Fruit fly (Drosophila melanogaster) whole organism, prepupa: ENCODE data around the gene hec.

Experiments
- Blimp-1 ChIP-seq: fragments of 200-800 bp; sonication (Bioruptor generic); optimal IDR thresholded peaks from 3 replicates; lab custom pipeline; 2017; ENCODE audit warnings: missing biosample characterization, missing genetic modification characterization, mild to moderate bottlenecking, moderate library complexity, missing genetic modification reagents
- CG10669 ChIP-seq: fragments of 200-800 bp; sonication (Bioruptor generic); optimal IDR thresholded peaks from 3 replicates; lab custom pipeline; 2018; ENCODE audit warnings: missing biosample characterization, mild to moderate bottlenecking, missing genetic modification characterization, moderate library complexity
- CG11294 ChIP-seq: fragments of 200-800 bp; sonication (Bioruptor generic); IDR thresholded peaks from 2 replicates; pipeline ENCODE4 v1.3.6; 2022; ENCODE audit warnings: missing biosample characterization, missing genetic modification characterization
- CG11762 ChIP-seq: fragments of 200-800 bp; sonication (Bioruptor generic); optimal IDR thresholded peaks from 3 replicates; lab custom pipeline; 2016; ENCODE audit warnings: missing biosample characterization, missing genetic modification characterization; ENCODE audit not compliant: insufficient read depth
- CG3032 ChIP-seq: fragments of 200-800 bp; optimal IDR thresholded peaks from 2 replicates; lab custom pipeline; 2019; ENCODE audit warnings: missing biosample characterization, mild to moderate bottlenecking, missing genetic modification characterization, moderate library complexity
- CG31627 ChIP-seq: fragments of 200-800 bp; sonication (Bioruptor generic); optimal IDR thresholded peaks from 3 replicates; lab custom pipeline; 2016; ENCODE audit warnings: missing biosample characterization, missing genetic modification characterization
- CG32006 ChIP-seq: fragments of 200-800 bp; sonication (Bioruptor generic); optimal IDR thresholded peaks from 3 replicates; lab custom pipeline; 2017; ENCODE audit warnings: missing biosample characterization, mild to moderate bottlenecking, missing genetic modification characterization
- CG34406 ChIP-seq: fragments of 200-800 bp; sonication (Bioruptor generic); optimal IDR thresholded peaks from 3 replicates; lab custom pipeline; 2016; ENCODE audit warnings: missing biosample characterization, missing genetic modification characterization
- CG3919 ChIP-seq: fragments of 200-800 bp; sonication (Bioruptor generic); optimal IDR thresholded peaks from 3 replicates; lab custom pipeline; 2016; ENCODE audit warnings: missing biosample characterization, missing genetic modification characterization
- CG4318 ChIP-seq: fragments of 200-800 bp; sonication (Bioruptor generic); optimal IDR thresholded peaks from 3 replicates; lab custom pipeline; 2017; ENCODE audit warnings: missing biosample characterization, mild to moderate bottlenecking, missing genetic modification characterization
- CG6808 ChIP-seq: fragments of 200-800 bp; sonication (Bioruptor generic); optimal IDR thresholded peaks from 3 replicates; lab custom pipeline; 2017; ENCODE audit warnings: missing biosample characterization, missing genetic modification characterization, mild to moderate bottlenecking, moderate library complexity, missing genetic modification reagents
- CG7368 ChIP-seq: fragments of 200-800 bp; sonication (Bioruptor generic); optimal IDR thresholded peaks from 3 replicates; lab custom pipeline; 2016; ENCODE audit warnings: missing biosample characterization, missing genetic modification characterization
- CG8119 ChIP-seq: fragments of 200-800 bp; sonication (Bioruptor generic); IDR thresholded peaks from 3 replicates; pipeline ENCODE4 v1.3.6; 2022; ENCODE audit warnings: missing biosample characterization, missing genetic modification characterization
- CG8632 ChIP-seq: fragments of 200-800 bp; sonication (Bioruptor generic); optimal IDR thresholded peaks from 3 replicates; lab custom pipeline; 2016; ENCODE audit warnings: missing biosample characterization, missing genetic modification characterization
- CG9139 ChIP-seq: fragments of 200-800 bp; sonication (Bioruptor generic); optimal IDR thresholded peaks from 3 replicates; lab custom pipeline; 2017; ENCODE audit warnings: missing biosample characterization, mild to moderate bottlenecking, missing genetic modification characterization
- Eip78C ChIP-seq: fragments of 200-800 bp; sonication (Bioruptor generic); peaks from one replicate; lab custom pipeline; 2016; ENCODE audit warnings: missing biosample characterization, missing genetic modification characterization
- Eip93F ChIP-seq: fragments of 200-800 bp; sonication (Bioruptor generic); optimal IDR thresholded peaks from 2 replicates; lab custom pipeline; 2016; ENCODE audit warnings: missing biosample characterization, mild to moderate bottlenecking, missing genetic modification characterization
- Ets96B ChIP-seq: fragments of 200-800 bp; optimal IDR thresholded peaks from 2 replicates; lab custom pipeline; 2019; ENCODE audit warnings: missing biosample characterization, mild to moderate bottlenecking, missing genetic modification characterization, moderate library complexity
- Gug ChIP-seq: fragments of 200-800 bp; sonication (Bioruptor generic); IDR thresholded peaks from 2 replicates; pipeline ENCODE4 v1.3.6; 2022; ENCODE audit warnings: missing biosample characterization, missing genetic modification characterization
- Hr39 ChIP-seq: fragments of 200-800 bp; sonication (Bioruptor generic); optimal IDR thresholded peaks from 2 replicates; lab custom pipeline; 2016; ENCODE audit warnings: missing biosample characterization, missing genetic modification characterization
- Hr4 ChIP-seq: fragments of 200-800 bp; sonication (Bioruptor generic); optimal IDR thresholded peaks from 3 replicates; lab custom pipeline; 2016; ENCODE audit warnings: missing biosample characterization, missing genetic modification characterization
- Lpt ChIP-seq: fragments of 200-800 bp; sonication (Bioruptor generic); optimal IDR thresholded peaks from 3 replicates; lab custom pipeline; 2016; ENCODE audit warnings: missing biosample characterization, missing genetic modification characterization
- Met ChIP-seq: fragments of 200-800 bp; sonication (Bioruptor generic); optimal IDR thresholded peaks from 3 replicates; lab custom pipeline; 2016; ENCODE audit warnings: missing biosample characterization, missing genetic modification characterization
- Smox ChIP-seq: fragments of 200-800 bp; sonication (Bioruptor generic); optimal IDR thresholded peaks from 3 replicates; lab custom pipeline; 2016; ENCODE audit warnings: missing biosample characterization, missing genetic modification characterization
- Sox14 ChIP-seq: fragments of 200-800 bp; sonication (Bioruptor generic); optimal IDR thresholded peaks from 3 replicates; lab custom pipeline; 2016; ENCODE audit warnings: missing biosample characterization, missing genetic modification characterization
- Sox15 ChIP-seq: fragments of 200-800 bp; sonication (Bioruptor generic); optimal IDR thresholded peaks from 3 replicates; lab custom pipeline; 2016; ENCODE audit warnings: missing biosample characterization, missing genetic modification characterization
- achi ChIP-seq: fragments of 200-800 bp; sonication (Bioruptor generic); optimal IDR thresholded peaks from 3 replicates; lab custom pipeline; 2016; ENCODE audit warnings: missing biosample characterization, missing genetic modification characterization
- cyc ChIP-seq: fragments of 200-800 bp; sonication (Bioruptor generic); optimal IDR thresholded peaks from 3 replicates; lab custom pipeline; 2016; ENCODE audit warnings: missing biosample characterization, missing genetic modification characterization
- dsx ChIP-seq: fragments of 200-800 bp; optimal IDR thresholded peaks from 3 replicates; lab custom pipeline; 2019; ENCODE audit warnings: missing biosample characterization, mild to moderate bottlenecking, missing genetic modification characterization, moderate library complexity; ENCODE audit not compliant: poor library complexity, severe bottlenecking
- eg ChIP-seq: fragments of 200-800 bp; sonication (Bioruptor generic); IDR thresholded peaks from 3 replicates; pipeline ENCODE4 v1.3.6; 2022; ENCODE audit warnings: missing biosample characterization, missing genetic modification characterization
- esn ChIP-seq: fragments of 200-800 bp; sonication (Bioruptor generic); optimal IDR thresholded peaks from 2 replicates; lab custom pipeline; 2016; ENCODE audit warnings: missing biosample characterization, mild to moderate bottlenecking, missing genetic modification characterization, moderate library complexity
- fkh ChIP-seq: fragments of 200-800 bp; sonication (Bioruptor generic); optimal IDR thresholded peaks from 3 replicates; lab custom pipeline; 2017; ENCODE audit warnings: missing biosample characterization, mild to moderate bottlenecking, missing genetic modification characterization, moderate library complexity
- lz ChIP-seq: fragments of 200-800 bp; sonication (Bioruptor generic); optimal IDR thresholded peaks from 3 replicates; lab custom pipeline; 2016; ENCODE audit warnings: missing biosample characterization, missing genetic modification characterization
- net ChIP-seq: fragments of 200-800 bp; sonication (Bioruptor generic); optimal IDR thresholded peaks from 3 replicates; lab custom pipeline; 2016; ENCODE audit warnings: missing biosample characterization, missing genetic modification characterization
- pdm3 ChIP-seq: fragments of 200-800 bp; sonication (Bioruptor generic); optimal IDR thresholded peaks from 3 replicates; lab custom pipeline; 2016; ENCODE audit warnings: missing biosample characterization, missing genetic modification characterization
- ss ChIP-seq, 2 experiments: fragments of 200-800 bp; sonication (Bioruptor generic); optimal IDR thresholded peaks; 2 replicates in 1 of 2; 3 replicates in 1 of 2; lab custom pipeline; 2017 to 2018; ENCODE audit warnings: mild to moderate bottlenecking in 2 of 2, missing biosample characterization in 2 of 2, missing genetic modification characterization in 2 of 2, moderate library complexity in 1 of 2
- svp ChIP-seq: fragments of 200-800 bp; sonication (Bioruptor generic); peaks from one replicate; lab custom pipeline; 2016; ENCODE audit warnings: missing biosample characterization, missing genetic modification characterization
- topi ChIP-seq: fragments of 200-800 bp; sonication (Bioruptor generic); optimal IDR thresholded peaks from 3 replicates; lab custom pipeline; 2016; ENCODE audit warnings: missing biosample characterization, missing genetic modification characterization
- vri ChIP-seq: fragments of 200-800 bp; sonication (Bioruptor generic); optimal IDR thresholded peaks from 3 replicates; lab custom pipeline; 2016; ENCODE audit warnings: missing biosample characterization, mild to moderate bottlenecking, missing genetic modification characterization

The hec gene

dm6 chrX:12923258-12923901 lies 33.9 kb downstream of the hec start (continued):
- TF ChIP-seq Eip78C (GFP tag; lab: Kevin White, UChicago) (peak; percentile 74), CG10669 (GFP tag; lab: Kevin White, UChicago) (no peak), CG8632 (GFP tag; lab: Kevin White, UChicago) (no peak), Smox (GFP tag; lab: Kevin White, UChicago) (peak; percentile 2), esn (GFP tag; lab: Kevin White, UChicago) (peak; percentile 43), lz (peak; percentile 3), Sox15 (no peak), CG8119 (GFP tag; lab: Robert Waterston, UW) (no peak), Gug (GFP tag; lab: Robert Waterston, UW) (no peak), Lpt (GFP tag; lab: Kevin White, UChicago) (no peak), CG11294 (GFP tag; lab: Robert Waterston, UW) (no peak), Blimp-1 (GFP tag; lab: Kevin White, UChicago) (peak; percentile 18), CG32006 (no peak), vri (GFP tag; lab: Kevin White, UChicago) (no peak), CG3032 (no peak), Eip93F (GFP tag; lab: Kevin White, UChicago) (no peak), net (GFP tag; lab: Kevin White, UChicago) (no peak), pdm3 (GFP tag; lab: Kevin White, UChicago) (peak; percentile 3), svp (GFP tag; lab: Kevin White, UChicago) (peak; percentile 68)

- TF ChIP-seq eg (no peak), dsx (no peak), CG31627 (no peak), Hr4 (GFP tag; lab: Kevin White, UChicago) (no peak), CG32006 (no peak), CG34406 (GFP tag; lab: Kevin White, UChicago) (no peak), esn (GFP tag; lab: Kevin White, UChicago) (no peak), fkh (GFP tag; lab: Kevin White, UChicago) (no peak), Ets96B (tag; lab: Kevin White, UChicago) (no peak), vri (GFP tag; lab: Kevin White, UChicago) (no peak), Met (GFP tag; lab: Kevin White, UChicago) (no peak), CG7368 (GFP tag; lab: Kevin White, UChicago) (no peak)
- TF ChIP-seq, all 60 proteins: peak for 0
These were observed 34.9 kb downstream of the hec start for dm6 chrX:12922338-12922737.

- no peak for TF ChIP-seq CG4318 (GFP tag; lab: Kevin White, UChicago)
- no peak for TF ChIP-seq Lpt (GFP tag; lab: Kevin White, UChicago)
- TF ChIP-seq dsx, result no peak
- no peak for TF ChIP-seq svp (GFP tag; lab: Kevin White, UChicago)
- TF ChIP-seq Smox (GFP tag; lab: Kevin White, UChicago), result no peak
- TF ChIP-seq, all 60 proteins: peak for 0
These were observed 37.7 kb downstream of the hec start for dm6 chrX:12919594-12919993.

dm6 chrX:12917177-12917576 lies 40.1 kb downstream of the hec start, which contains the start of gene fne:
fne (plus strand) TSS chrX:12917477.
- no peak for TF ChIP-seq Sox14 (GFP tag; lab: Kevin White, UChicago)
- TF ChIP-seq Ets96B (tag; lab: Kevin White, UChicago), result no peak
- TF ChIP-seq ss (GFP tag; optimal IDR thresholded peaks at IDR 0.05; lab: Kevin White, UChicago), result no peak
- TF ChIP-seq CG3032, result no peak
- no peak for TF ChIP-seq Met (GFP tag; lab: Kevin White, UChicago)
- no peak for TF ChIP-seq pdm3 (GFP tag; lab: Kevin White, UChicago)
- no peak for TF ChIP-seq Lpt (GFP tag; lab: Kevin White, UChicago)
- no peak for TF ChIP-seq CG3919 (GFP tag; lab: Kevin White, UChicago)
- TF ChIP-seq CG9139, result no peak
- no peak for TF ChIP-seq achi (GFP tag; lab: Kevin White, UChicago)
- no peak for TF ChIP-seq CG6808 (GFP tag; lab: Kevin White, UChicago)
- TF ChIP-seq CG11762 (GFP tag; lab: Kevin White, UChicago), result no peak
- TF ChIP-seq cyc (GFP tag; lab: Kevin White, UChicago), result no peak
- TF ChIP-seq vri (GFP tag; lab: Kevin White, UChicago), result no peak
- TF ChIP-seq topi, result no peak
- TF ChIP-seq Hr39, result no peak
- no peak for TF ChIP-seq net (GFP tag; lab: Kevin White, UChicago)
